Fruit fly (Drosophila melanogaster): ENCODE data around the gene Ucp4B.

Ucp4B gene

DNA sequence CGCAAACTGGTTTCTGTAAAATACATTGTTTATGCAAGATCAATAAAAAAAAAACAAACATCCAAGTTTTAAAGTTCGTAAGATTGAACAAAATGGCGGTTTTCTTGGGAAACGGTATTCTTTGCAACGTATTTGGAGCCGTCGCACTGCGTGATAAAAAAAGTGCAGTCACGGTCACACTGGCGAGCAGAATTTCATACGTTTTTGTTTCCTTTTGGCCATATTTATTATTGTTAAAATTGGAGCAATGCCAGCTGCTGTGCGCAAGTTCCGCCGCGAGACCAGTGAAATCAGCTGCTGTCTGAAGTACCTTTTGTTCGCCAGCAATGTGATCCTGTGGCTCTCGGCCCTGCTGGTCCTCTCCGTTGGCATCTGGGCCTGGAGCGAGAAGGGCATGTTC, 30.4 kb downstream of the Ucp4B start, which contains the start of gene Tsp26A (continued):
- no peak for TF ChIP-seq CG17385 (GFP tag; optimal IDR thresholded peaks at IDR 0.05)
- peak; percentile 81 for TF ChIP-seq CG9437 (GFP tag; optimal IDR thresholded peaks at IDR 0.05)
- peak; percentile 56 for TF ChIP-seq E2f2 (GFP tag; IDR thresholded peaks at IDR 0.05)
- TF ChIP-seq pzg (GFP tag; optimal IDR thresholded peaks at IDR 0.05), result peak; percentile 42
- TF ChIP-seq chinmo (GFP tag; IDR thresholded peaks at IDR 0.05; ENCODE audit: partially characterized antibody), result 0 out of 4 replicates have a peak, but pooled peaks have one; percentile 52
- 0 out of 3 replicates have a peak, but pooled peaks have one; percentile 35 for TF ChIP-seq CG6791 (GFP tag; IDR thresholded peaks at IDR 0.05; ENCODE audit: partially characterized antibody)
- TF ChIP-seq phol (tag; optimal IDR thresholded peaks at IDR 0.05), result peak; percentile 93
- peak; percentile 48; the same call in 1 of the 2 replicates for TF ChIP-seq bbx (GFP tag; IDR thresholded peaks at IDR 0.05; ENCODE audit: partially characterized antibody)
- no peak for TF ChIP-seq Scr (GFP tag; IDR thresholded peaks at IDR 0.05; ENCODE audit: partially characterized antibody)
- peak; percentile 40 for TF ChIP-seq CG9797 (GFP tag; optimal IDR thresholded peaks at IDR 0.05)
- TF ChIP-seq CG8765 (GFP tag; IDR thresholded peaks at IDR 0.05), result no peak
- TF ChIP-seq bcd (GFP tag; optimal IDR thresholded peaks at IDR 0.05), result no peak
- 0 out of 3 replicates have a peak, but pooled peaks have one; percentile 23 for TF ChIP-seq row (GFP tag; IDR thresholded peaks at IDR 0.05)
- no peak; the same call in 1 of the 2 replicates for TF ChIP-seq CG13287 (GFP tag; IDR thresholded peaks at IDR 0.05; ENCODE audit: partially characterized antibody)
- peak; percentile 63 for TF ChIP-seq MBD-R2 (GFP tag; IDR thresholded peaks at IDR 0.05)
- TF ChIP-seq CG6272 (GFP tag; IDR thresholded peaks at IDR 0.05), result no peak
- no peak for TF ChIP-seq CTCF (GFP tag; optimal IDR thresholded peaks at IDR 0.05)
- TF ChIP-seq gfzf (GFP tag; optimal IDR thresholded peaks at IDR 0.05), result peak; percentile 67

DNA sequence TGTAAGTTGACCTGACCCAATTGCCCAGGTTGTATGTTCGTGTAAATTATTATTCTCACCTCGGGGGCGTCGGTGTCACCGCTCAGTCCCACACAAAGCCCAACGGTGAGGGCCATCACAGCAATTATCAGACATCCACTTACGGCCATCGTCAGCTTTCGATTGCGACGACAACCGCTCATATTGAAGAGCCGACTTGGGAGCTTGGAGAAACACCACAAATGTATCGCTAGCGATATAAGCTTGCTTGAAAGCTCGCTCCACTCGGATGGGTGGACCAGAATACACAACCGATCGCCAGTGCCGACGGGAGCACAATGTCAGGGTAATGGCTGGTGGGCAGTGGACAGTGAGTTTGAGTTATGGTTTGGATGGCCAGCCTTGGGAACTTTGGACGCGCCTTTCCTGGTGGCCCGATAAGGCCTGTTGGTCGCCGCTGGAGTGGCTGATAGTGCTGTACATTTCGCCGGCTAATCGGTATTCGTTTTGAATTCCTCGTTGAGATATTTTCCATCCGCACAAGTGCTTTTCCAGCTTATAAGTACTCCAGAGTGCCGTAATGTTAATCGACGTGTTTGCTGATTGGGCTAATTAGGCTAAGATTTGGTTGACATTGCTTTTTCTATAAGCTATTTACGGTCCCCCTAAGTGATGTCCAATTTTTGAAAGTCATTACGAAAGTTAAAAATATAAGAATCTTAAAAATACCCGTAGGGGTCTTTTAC, 37.0 kb downstream of the Ucp4B start, which contains the start of gene Gal:
Gene Gal, minus strand, starts transcription at position 320 of the 725 bp plus-strand sequence.
- TF ChIP-seq ac (GFP tag; optimal IDR thresholded peaks at IDR 0.05), result no peak
- TF ChIP-seq CG13287 (GFP tag; IDR thresholded peaks at IDR 0.05; ENCODE audit: partially characterized antibody), result no peak
- TF ChIP-seq Hr78 (GFP tag; optimal IDR thresholded peaks at IDR 0.05), result peak in 1 of 2 experiments; percentile 28
- peak; percentile 33; the same call in 1 of the 3 replicates for TF ChIP-seq ci (GFP tag; IDR thresholded peaks at IDR 0.05)
- no peak for TF ChIP-seq CG30403 (GFP tag; optimal IDR thresholded peaks at IDR 0.05)
- TF ChIP-seq nom (GFP tag; optimal IDR thresholded peaks at IDR 0.05), result peak; percentile 42
- TF ChIP-seq Elba2 (GFP tag; optimal IDR thresholded peaks at IDR 0.05), result no peak
- TF ChIP-seq CG3726 (GFP tag; IDR thresholded peaks at IDR 0.05), result 0 out of 3 replicates have a peak, but pooled peaks have one; percentile 30
- TF ChIP-seq dpn (GFP tag; optimal IDR thresholded peaks at IDR 0.05), result no peak
- TF ChIP-seq gro (GFP tag; optimal IDR thresholded peaks at IDR 0.05), result peak; percentile 2
- no peak for TF ChIP-seq CG8290 (GFP tag; optimal IDR thresholded peaks at IDR 0.05)
- no peak for TF ChIP-seq CG8290 (tag; optimal IDR thresholded peaks at IDR 0.05)
- TF ChIP-seq sug (tag; optimal IDR thresholded peaks at IDR 0.05), result peak; percentile 83
- TF ChIP-seq p53 (GFP tag; optimal IDR thresholded peaks at IDR 0.05), result no peak
- peak; percentile 64 for TF ChIP-seq Med (GFP tag)
- TF ChIP-seq HLH4C (GFP tag; IDR thresholded peaks at IDR 0.05; ENCODE audit: partially characterized antibody), result no peak
- TF ChIP-seq exex (tag; optimal IDR thresholded peaks at IDR 0.05), result peak; percentile 97
- TF ChIP-seq esg (GFP tag; conservative IDR thresholded peaks at IDR 0.05), result no peak
- TF ChIP-seq vnd (GFP tag; IDR thresholded peaks at IDR 0.05; ENCODE audit: partially characterized antibody), result 0 out of 3 replicates have a peak, but pooled peaks have one; percentile 27
- 0 out of 3 replicates have a peak, but pooled peaks have one; percentile 53 for TF ChIP-seq sr (GFP tag; IDR thresholded peaks at IDR 0.05)
- 0 out of 3 replicates have a peak, but pooled peaks have one; percentile 35 for TF ChIP-seq CG2199 (GFP tag; IDR thresholded peaks at IDR 0.05)
- TF ChIP-seq CG34376 (GFP tag; optimal IDR thresholded peaks at IDR 0.05), result peak; percentile 1
- TF ChIP-seq pzg (GFP tag; optimal IDR thresholded peaks at IDR 0.05), result no peak

Measured in whole organism, embryonic.